Worm (Caenorhabditis elegans) whole organism, L3 larva: ENCODE measurements around the gene sax-2.

Source experiments
- R02D3.7 ChIP-seq: fragments of 150-350 bp; optimal IDR thresholded peaks from 2 replicates; lab custom pipeline; 2014; ENCODE audit warnings: missing biosample characterization, missing genetic modification characterization
- ceh-82 ChIP-seq: fragments of 150-350 bp; optimal IDR thresholded peaks from 2 replicates; lab custom pipeline; 2014; ENCODE audit warnings: missing biosample characterization, missing genetic modification characterization
- fos-1 ChIP-seq: fragments of 150-350 bp; optimal IDR thresholded peaks from 2 replicates; lab custom pipeline; 2014; ENCODE audit warnings: missing biosample characterization, missing genetic modification characterization
- nhr-23 ChIP-seq: fragments of 150-350 bp; optimal IDR thresholded peaks from 2 replicates; lab custom pipeline; 2014; ENCODE audit warnings: missing biosample characterization, missing genetic modification reagents, missing genetic modification characterization
- nhr-25 ChIP-seq: sonication (generic microtip); optimal IDR thresholded peaks from 2 replicates; lab custom pipeline; 2017; ENCODE audit warnings: missing biosample characterization, missing genetic modification characterization
- nhr-28 ChIP-seq: fragments of 150-350 bp; optimal IDR thresholded peaks from 2 replicates; lab custom pipeline; 2014; ENCODE audit warnings: missing biosample characterization, missing genetic modification characterization
- nhr-77 ChIP-seq: fragments of 150-350 bp; optimal IDR thresholded peaks from 2 replicates; lab custom pipeline; 2014; ENCODE audit warnings: missing biosample characterization, missing genetic modification characterization
- skn-1 ChIP-seq: fragments of 150-350 bp; optimal IDR thresholded peaks from 2 replicates; lab custom pipeline; 2014; ENCODE audit warnings: missing biosample characterization, missing genetic modification characterization
- tbx-2 ChIP-seq: sonication (generic microtip); optimal IDR thresholded peaks from 2 replicates; lab custom pipeline; 2016; ENCODE audit warnings: mild to moderate bottlenecking, missing genetic modification characterization, missing compliant biosample characterization
- unc-62 ChIP-seq: fragments of 150-350 bp; sonication (generic microtip); optimal IDR thresholded peaks from 4 replicates; lab custom pipeline; 2014; ENCODE audit warnings: missing biosample characterization, missing genetic modification reagents, missing genetic modification characterization
- zag-1 ChIP-seq: fragments of 150-350 bp; optimal IDR thresholded peaks from 2 replicates; lab custom pipeline; 2014; ENCODE audit warnings: missing biosample characterization, missing genetic modification characterization
- ztf-4 ChIP-seq: fragments of 150-350 bp; optimal IDR thresholded peaks from 2 replicates; lab custom pipeline; 2014; ENCODE audit warnings: missing biosample characterization, missing genetic modification characterization

DNA sequence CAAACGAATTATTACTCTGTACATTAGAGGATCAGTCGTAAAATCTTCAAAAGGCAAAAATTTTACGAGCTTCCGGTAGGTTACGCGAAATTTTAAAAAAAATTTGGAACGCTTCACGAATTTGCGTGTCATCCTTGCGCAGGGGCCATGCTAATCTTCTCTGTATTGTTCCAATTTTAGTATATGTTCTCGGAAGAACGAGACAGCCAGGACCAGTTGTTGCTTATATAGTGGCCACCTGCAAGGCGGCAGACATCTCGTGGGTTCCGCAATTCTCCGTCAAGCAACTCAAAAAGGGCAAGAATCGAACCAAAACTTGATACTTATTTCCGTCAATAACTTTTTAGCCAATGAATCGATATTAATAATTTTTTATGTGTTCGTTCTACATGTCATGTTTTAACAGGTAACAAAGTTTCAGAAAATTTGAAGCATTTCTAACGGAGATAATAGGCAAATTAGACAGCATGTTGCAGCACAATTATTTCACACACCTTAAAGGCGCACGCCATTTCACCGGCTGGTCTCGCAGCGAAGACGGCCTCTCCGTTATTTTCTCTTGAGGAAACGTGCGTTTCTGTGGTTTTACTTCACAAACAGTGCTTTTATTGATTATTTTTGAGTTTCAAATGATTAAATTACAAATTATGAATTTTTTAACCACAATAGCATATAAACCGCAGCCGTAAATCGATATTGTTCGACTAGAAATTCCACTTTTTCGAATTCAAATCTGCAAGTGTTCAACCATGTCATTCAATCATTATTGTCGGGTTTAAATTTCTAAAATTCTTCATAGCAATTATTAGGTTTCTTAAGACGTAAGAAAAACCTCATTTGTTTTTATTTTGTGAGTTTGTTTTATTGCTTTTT is 28.6 kb upstream of the sax-2 start:
- TF ChIP-seq ceh-82 (tag; lab: Kevin White, UChicago) (peak; percentile 81), unc-62 (GFP tag; lab: Kevin White, UChicago) (no peak), tbx-2 (tag; lab: Kevin White, UChicago) (peak; percentile 89), nhr-77 (tag; lab: Kevin White, UChicago) (peak; percentile 33), nhr-25 (tag; lab: Kevin White, UChicago) (peak; percentile 42), nhr-28 (tag; lab: Kevin White, UChicago) (no peak), skn-1 (no peak), R02D3.7 (tag; lab: Kevin White, UChicago) (peak; percentile 60), fos-1 (no peak), ztf-4 (tag; lab: Kevin White, UChicago) (peak; percentile 77), zag-1 (no peak), nhr-23 (peak; percentile 61)
